Worm (Caenorhabditis elegans) whole organism, L4 larva: ENCODE results near the gene K02C4.5.

ENCODE experiments used
- F26F4.8 ChIP-seq: fragments of 200-800 bp; sonication (Bioruptor generic); conservative IDR thresholded peaks from 2 replicates; pipeline ENCODE4 v1.3.6; 2022; ENCODE audit warnings: missing genetic modification characterization, missing compliant biosample characterization
- T20F7.1 ChIP-seq: fragments of 200-800 bp; sonication (Bioruptor generic); optimal IDR thresholded peaks from 2 replicates; lab custom pipeline; 2018; ENCODE audit warnings: mild to moderate bottlenecking, missing genetic modification characterization, missing compliant biosample characterization
- Y105C5A.15 ChIP-seq: fragments of 200-800 bp; sonication (Bioruptor generic); IDR thresholded peaks from 2 replicates; pipeline ENCODE4 v1.3.6; 2022; ENCODE audit warnings: missing genetic modification characterization, missing compliant biosample characterization
- Y5F2A.4 ChIP-seq: fragments of 200-800 bp; sonication (Bioruptor generic); optimal IDR thresholded peaks from 2 replicates; lab custom pipeline; 2018; ENCODE audit warnings: mild to moderate bottlenecking, missing genetic modification characterization, missing compliant biosample characterization
- Y75B8A.6 ChIP-seq: fragments of 200-800 bp; sonication (Bioruptor generic); IDR thresholded peaks from 2 replicates; pipeline ENCODE4 v1.3.6; 2022; ENCODE audit warnings: missing genetic modification reagents, missing genetic modification characterization, missing compliant biosample characterization
- ZK337.2 ChIP-seq: fragments of 200-800 bp; sonication (Bioruptor generic); IDR thresholded peaks from 2 replicates; pipeline ENCODE4 v1.3.6; 2022; ENCODE audit warnings: missing genetic modification reagents, missing genetic modification characterization, missing compliant biosample characterization
- ZK546.5 ChIP-seq, 2 experiments: sonication (generic microtip); optimal IDR thresholded peaks; 2 replicates each; lab custom pipeline; 2017; ENCODE audit warnings: missing biosample characterization in 2 of 2, missing genetic modification characterization in 2 of 2
- aly-2 ChIP-seq: sonication (generic microtip); optimal IDR thresholded peaks from 2 replicates; lab custom pipeline; 2018; ENCODE audit warnings: missing biosample characterization, missing genetic modification characterization
- ceh-32 ChIP-seq: sonication (generic microtip); optimal IDR thresholded peaks from 2 replicates; lab custom pipeline; 2016; ENCODE audit warnings: mild to moderate bottlenecking, missing genetic modification characterization, missing compliant biosample characterization; ENCODE audit not compliant: poor library complexity
- ceh-62 ChIP-seq: sonication (generic microtip); optimal IDR thresholded peaks from 2 replicates; lab custom pipeline; 2017; ENCODE audit warnings: missing biosample characterization, missing genetic modification characterization
- daf-12 ChIP-seq: fragments of 150-350 bp; optimal IDR thresholded peaks from 2 replicates; lab custom pipeline; 2014; ENCODE audit warnings: missing biosample characterization, missing genetic modification reagents, missing genetic modification characterization
- daf-16 ChIP-seq, 3 experiments: sonication (generic microtip); optimal IDR thresholded peaks; 2 replicates each; lab custom pipeline; 2016 to 2017; ENCODE audit warnings: missing genetic modification characterization in 3 of 3, missing genetic modification reagents in 3 of 3, mild to moderate bottlenecking in 2 of 3, missing compliant biosample characterization in 2 of 3, missing biosample characterization in 1 of 3, moderate library complexity in 1 of 3
- daf-8 ChIP-seq: fragments of 200-800 bp; sonication (Bioruptor generic); IDR thresholded peaks from 2 replicates; pipeline ENCODE4 v1.3.6; 2022; ENCODE audit warnings: missing genetic modification characterization, missing compliant biosample characterization
- dmd-6 ChIP-seq: fragments of 200-800 bp; sonication (Bioruptor generic); IDR thresholded peaks from 2 replicates; pipeline ENCODE4 v1.3.6; 2022; ENCODE audit warnings: missing genetic modification reagents, missing genetic modification characterization, missing compliant biosample characterization
- dmd-8 ChIP-seq: fragments of 200-800 bp; sonication (Bioruptor generic); IDR thresholded peaks from 2 replicates; pipeline ENCODE4 v1.3.6; 2022; ENCODE audit warnings: missing genetic modification characterization, missing compliant biosample characterization
- duxl-1 ChIP-seq: sonication (generic microtip); optimal IDR thresholded peaks from 2 replicates; lab custom pipeline; 2016; ENCODE audit warnings: mild to moderate bottlenecking, missing genetic modification characterization, moderate library complexity, missing compliant biosample characterization; ENCODE audit not compliant: poor library complexity
- fkh-10 ChIP-seq: fragments of 150-350 bp; optimal IDR thresholded peaks from 2 replicates; lab custom pipeline; 2014; ENCODE audit warnings: missing biosample characterization, missing genetic modification reagents, missing genetic modification characterization
- fos-1 ChIP-seq: fragments of 150-350 bp; optimal IDR thresholded peaks from 2 replicates; lab custom pipeline; 2014; ENCODE audit warnings: missing biosample characterization, missing genetic modification characterization
- hif-1 ChIP-seq, 2 experiments: sonication (generic microtip); optimal IDR thresholded peaks; 2 replicates each; lab custom pipeline; 2016 to 2017; ENCODE audit warnings: missing compliant biosample characterization in 2 of 2, missing genetic modification characterization in 2 of 2, missing genetic modification reagents in 2 of 2, missing genotype in 2 of 2, mild to moderate bottlenecking in 1 of 2
- hlh-30 ChIP-seq: sonication (generic microtip); optimal IDR thresholded peaks from 2 replicates; lab custom pipeline; 2017; ENCODE audit warnings: antibody characterized with exemption, mild to moderate bottlenecking, missing genetic modification characterization, missing compliant biosample characterization; ENCODE audit not compliant: insufficient read depth
- hmg-1.1 ChIP-seq: fragments of 200-800 bp; sonication (Bioruptor generic); IDR thresholded peaks from 2 replicates; pipeline ENCODE4 v1.3.6; 2022; ENCODE audit warnings: missing genetic modification reagents, missing genetic modification characterization, missing compliant biosample characterization
- lin-1 ChIP-seq: fragments of 200-800 bp; sonication (Bioruptor generic); IDR thresholded peaks from 2 replicates; pipeline ENCODE4 v1.3.6; 2022; ENCODE audit warnings: missing genetic modification reagents, missing genetic modification characterization, missing compliant biosample characterization
- lin-29 ChIP-seq: fragments of 200-800 bp; sonication (Bioruptor generic); IDR thresholded peaks from 2 replicates; pipeline ENCODE4 v1.3.6; 2022; ENCODE audit warnings: missing genetic modification reagents, missing genetic modification characterization, missing compliant biosample characterization
- lsy-2 ChIP-seq, 2 experiments: fragments of 150-350 bp in 1 of 2; sonication (generic microtip) in 1 of 2; optimal IDR thresholded peaks; 2 replicates each; lab custom pipeline; 2014 to 2017; ENCODE audit warnings: missing biosample characterization in 2 of 2, missing genetic modification characterization in 2 of 2
- madf-5 ChIP-seq, 2 experiments: fragments of 200-800 bp; sonication (Bioruptor generic); IDR thresholded peaks; 2 replicates each; pipeline ENCODE4 v1.3.6; 2022; ENCODE audit warnings: missing compliant biosample characterization in 2 of 2, missing genetic modification characterization in 2 of 2
- mdl-1 ChIP-seq, 2 experiments: fragments of 150-350 bp in 1 of 2; sonication (generic microtip) in 1 of 2; optimal IDR thresholded peaks; 2 replicates each; lab custom pipeline; 2014 to 2017; ENCODE audit warnings: missing biosample characterization in 2 of 2, missing genetic modification characterization in 2 of 2
- mep-1 ChIP-seq: fragments of 150-350 bp; sonication (generic microtip); optimal IDR thresholded peaks from 3 replicates; lab custom pipeline; 2014; ENCODE audit warnings: missing biosample characterization, missing genetic modification characterization
- mes-2 ChIP-seq: sonication (generic microtip); optimal IDR thresholded peaks from 2 replicates; lab custom pipeline; 2016; ENCODE audit warnings: missing genotype, mild to moderate bottlenecking, missing genetic modification characterization, missing compliant biosample characterization; ENCODE audit not compliant: poor library complexity, severe bottlenecking
- mxl-2 ChIP-seq: fragments of 200-800 bp; sonication (Bioruptor generic); conservative IDR thresholded peaks from 2 replicates; pipeline ENCODE4 v1.3.6; 2022; ENCODE audit warnings: missing genetic modification reagents, missing genetic modification characterization, missing compliant biosample characterization
- nhr-10 ChIP-seq: fragments of 150-350 bp; optimal IDR thresholded peaks from 2 replicates; lab custom pipeline; 2014; ENCODE audit warnings: missing biosample characterization, missing genetic modification characterization
- nhr-11 ChIP-seq: fragments of 150-350 bp; optimal IDR thresholded peaks from 2 replicates; lab custom pipeline; 2014; ENCODE audit warnings: missing biosample characterization, missing genetic modification characterization
- nhr-111 ChIP-seq: fragments of 200-800 bp; sonication (Bioruptor generic); optimal IDR thresholded peaks from 2 replicates; lab custom pipeline; 2018; ENCODE audit warnings: mild to moderate bottlenecking, missing genetic modification characterization, missing compliant biosample characterization
- nhr-25 ChIP-seq: sonication (generic microtip); optimal IDR thresholded peaks from 2 replicates; lab custom pipeline; 2017; ENCODE audit warnings: missing genetic modification characterization, mild to moderate bottlenecking, missing compliant biosample characterization, antibody characterized with exemption, moderate library complexity, borderline replicate concordance; ENCODE audit not compliant: insufficient read depth
- nhr-42 ChIP-seq: fragments of 200-800 bp; sonication (Bioruptor generic); IDR thresholded peaks from 2 replicates; pipeline ENCODE4 v1.3.6; 2022; ENCODE audit warnings: missing genetic modification characterization, missing compliant biosample characterization
- nhr-48 ChIP-seq: sonication (generic microtip); optimal IDR thresholded peaks from 2 replicates; lab custom pipeline; 2016; ENCODE audit warnings: mild to moderate bottlenecking, missing genetic modification characterization, missing compliant biosample characterization
- nhr-6 ChIP-seq: fragments of 150-350 bp; optimal IDR thresholded peaks from 2 replicates; lab custom pipeline; 2014; ENCODE audit warnings: missing biosample characterization, missing genetic modification characterization
- php-3 ChIP-seq: fragments of 200-800 bp; sonication (Bioruptor generic); IDR thresholded peaks from 2 replicates; pipeline ENCODE4 v1.3.6; 2022; ENCODE audit warnings: missing genetic modification reagents, missing genetic modification characterization, missing compliant biosample characterization
- pqm-1 ChIP-seq: sonication (generic microtip); optimal IDR thresholded peaks from 2 replicates; lab custom pipeline; 2017; ENCODE audit warnings: missing biosample characterization, missing genetic modification characterization
- sdz-12 ChIP-seq: fragments of 200-800 bp; sonication (Bioruptor generic); optimal IDR thresholded peaks from 2 replicates; lab custom pipeline; 2018; ENCODE audit warnings: mild to moderate bottlenecking, missing genetic modification characterization, missing compliant biosample characterization
- set-16 ChIP-seq: fragments of 200-800 bp; sonication (Bioruptor generic); IDR thresholded peaks from 2 replicates; pipeline ENCODE4 v1.3.6; 2022; ENCODE audit warnings: missing genetic modification reagents, missing genetic modification characterization, missing compliant biosample characterization
- skn-1 ChIP-seq: fragments of 150-350 bp; optimal IDR thresholded peaks from 2 replicates; lab custom pipeline; 2014; ENCODE audit warnings: missing biosample characterization, missing genetic modification characterization
- snpc-1.2 ChIP-seq: fragments of 200-800 bp; sonication (Bioruptor generic); IDR thresholded peaks from 2 replicates; pipeline ENCODE4 v1.3.6; 2022; ENCODE audit warnings: missing genetic modification reagents, missing genetic modification characterization, missing compliant biosample characterization
- unc-130 ChIP-seq: sonication (generic microtip); optimal IDR thresholded peaks from 2 replicates; lab custom pipeline; 2016; ENCODE audit warnings: missing genetic modification reagents, missing genetic modification characterization, missing compliant biosample characterization
- unc-39 ChIP-seq: sonication (generic microtip); optimal IDR thresholded peaks from 2 replicates; lab custom pipeline; 2017; ENCODE audit warnings: missing biosample characterization, missing genetic modification characterization
- unc-62 ChIP-seq, 3 experiments: fragments of 150-350 bp in 1 of 3; sonication (generic microtip); optimal IDR thresholded peaks in 2 of 3; peaks in 1 of 3; 1 replicate in 1 of 3; 2 replicates in 2 of 3; lab custom pipeline; 2014 to 2017; ENCODE audit warnings: missing biosample characterization in 3 of 3, missing genetic modification characterization in 3 of 3, missing genetic modification reagents in 3 of 3, missing genotype in 1 of 3
- zag-1 ChIP-seq: fragments of 150-350 bp; optimal IDR thresholded peaks from 2 replicates; lab custom pipeline; 2014; ENCODE audit warnings: missing biosample characterization, missing genetic modification characterization
- zfp-2 ChIP-seq: sonication (generic microtip); optimal IDR thresholded peaks from 2 replicates; lab custom pipeline; 2016; ENCODE audit warnings: mild to moderate bottlenecking, missing genetic modification characterization, missing compliant biosample characterization
- zip-11 ChIP-seq: fragments of 200-800 bp; sonication (Bioruptor generic); IDR thresholded peaks from 2 replicates; pipeline ENCODE4 v1.3.6; 2022; ENCODE audit warnings: missing genetic modification characterization, missing compliant biosample characterization
- ztf-11 ChIP-seq: fragments of 150-350 bp; optimal IDR thresholded peaks from 2 replicates; lab custom pipeline; 2014; ENCODE audit warnings: missing biosample characterization, missing genetic modification characterization
- ztf-7 ChIP-seq: fragments of 150-350 bp; optimal IDR thresholded peaks from 2 replicates; lab custom pipeline; 2014; ENCODE audit warnings: missing biosample characterization, missing genetic modification characterization

Gene K02C4.5

DNA sequence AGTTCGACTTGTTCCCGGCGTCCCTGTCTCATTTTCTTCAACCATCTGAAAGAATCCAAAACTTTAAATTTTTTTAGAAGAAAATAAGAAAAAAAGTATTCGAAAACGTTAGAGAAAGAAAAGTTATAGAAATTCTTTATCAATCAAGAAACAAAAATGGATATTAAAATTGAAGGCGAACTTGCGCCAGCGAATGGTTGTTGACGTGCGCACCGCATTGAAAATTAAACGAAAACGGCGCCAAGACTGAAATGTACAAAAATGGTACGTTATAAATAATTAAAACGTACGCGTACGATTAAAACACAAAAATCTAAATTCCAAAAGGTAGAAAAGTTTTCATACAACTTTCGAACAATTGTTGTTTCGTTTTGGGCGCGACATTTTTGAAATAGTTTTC, 8.6 kb downstream of the K02C4.5 start, which contains the start of gene K02C4.3 (continued):
- TF ChIP-seq nhr-111 = no peak
- peak; percentile 51 for TF ChIP-seq nhr-6 (tag; lab: Kevin White, UChicago)
- no peak for TF ChIP-seq php-3 (GFP tag; lab: Robert Waterston, UW)
- TF ChIP-seq lsy-2 (tag; optimal IDR thresholded peaks at IDR 0.05; lab: Kevin White, UChicago) = peak in 1 of 2 experiments; percentile 86
- TF ChIP-seq lin-1 (GFP tag; lab: Robert Waterston, UW) = no peak
- TF ChIP-seq madf-5 (GFP tag; IDR thresholded peaks at IDR 0.05; lab: Robert Waterston, UW) = no peak
- TF ChIP-seq ceh-32 = no peak
- TF ChIP-seq nhr-25 (tag; lab: Kevin White, UChicago) = no peak
- no peak for TF ChIP-seq mxl-2 (GFP tag; lab: Robert Waterston, UW)
- no peak for TF ChIP-seq Y5F2A.4
- TF ChIP-seq ztf-7 (tag; lab: Kevin White, UChicago) = peak; percentile 10
- TF ChIP-seq Y75B8A.6 = no peak
- TF ChIP-seq snpc-1.2 (GFP tag; lab: Robert Waterston, UW) = no peak
- TF ChIP-seq hmg-1.1 (GFP tag; lab: Robert Waterston, UW) = 0 out of 2 replicates have a peak, but pooled peaks have one; percentile 13
- TF ChIP-seq unc-39 (tag; lab: Kevin White, UChicago) = no peak
- peak; percentile 42; the same call in 1 of the 2 replicates for TF ChIP-seq dmd-6
- TF ChIP-seq set-16 (GFP tag; lab: Robert Waterston, UW) = no peak
- TF ChIP-seq Y105C5A.15 (GFP tag; lab: Robert Waterston, UW) = no peak
- TF ChIP-seq mes-2 = peak; percentile 81
- no peak for TF ChIP-seq daf-8
- no peak for TF ChIP-seq dmd-8 (GFP tag; lab: Robert Waterston, UW)
- TF ChIP-seq ZK546.5 (tag; optimal IDR thresholded peaks at IDR 0.05; lab: Kevin White, UChicago) = no peak
- TF ChIP-seq mep-1 (tag; lab: Kevin White, UChicago) = peak; percentile 70
- TF ChIP-seq T20F7.1 (GFP tag; lab: Kevin White, UChicago) = peak; percentile 77
- TF ChIP-seq fkh-10 = peak; percentile 2
- peak; percentile 0 for TF ChIP-seq nhr-11 (tag; lab: Kevin White, UChicago)
- no peak for TF ChIP-seq mdl-1 (tag; optimal IDR thresholded peaks at IDR 0.05; lab: Kevin White, UChicago)
- TF ChIP-seq daf-12 (tag; lab: Kevin White, UChicago) = no peak
- no peak for TF ChIP-seq zfp-2 (tag; lab: Kevin White, UChicago)
- TF ChIP-seq nhr-48 (tag; lab: Kevin White, UChicago) = peak; percentile 23
- TF ChIP-seq unc-62 (GFP tag; optimal IDR thresholded peaks at IDR 0.05 in 1 of 2; lab: Kevin White, UChicago) = no peak
- no peak for TF ChIP-seq unc-62 (tag; optimal IDR thresholded peaks at IDR 0.05; lab: Kevin White, UChicago)
- no peak for TF ChIP-seq ceh-62
- TF ChIP-seq pqm-1 (tag; lab: Kevin White, UChicago) = no peak
- TF ChIP-seq duxl-1 = peak; percentile 54
- TF ChIP-seq nhr-10 (tag; lab: Kevin White, UChicago) = no peak
- no peak for TF ChIP-seq unc-130 (GFP tag; lab: Kevin White, UChicago)
- no peak for TF ChIP-seq ZK337.2
- TF ChIP-seq F26F4.8 (GFP tag; lab: Robert Waterston, UW) = no peak
- TF ChIP-seq zag-1 (tag; lab: Kevin White, UChicago) = no peak
- peak; percentile 42 for TF ChIP-seq hlh-30 (tag; lab: Kevin White, UChicago)
- TF ChIP-seq nhr-42 (GFP tag; lab: Robert Waterston, UW) = no peak
- TF ChIP-seq ztf-11 (tag; lab: Kevin White, UChicago) = no peak
- no peak for TF ChIP-seq sdz-12
- TF ChIP-seq fos-1 = no peak
- no peak for TF ChIP-seq lin-29 (GFP tag; lab: Robert Waterston, UW)
- TF ChIP-seq aly-2 (tag; lab: Kevin White, UChicago) = no peak
- TF ChIP-seq daf-16 (GFP tag; optimal IDR thresholded peaks at IDR 0.05; lab: Kevin White, UChicago) = no peak
- TF ChIP-seq daf-16 (tag; optimal IDR thresholded peaks at IDR 0.05; lab: Kevin White, UChicago) = no peak
- TF ChIP-seq hif-1 (tag; optimal IDR thresholded peaks at IDR 0.05; lab: Kevin White, UChicago) = no peak
- no peak for TF ChIP-seq zip-11
- no peak for TF ChIP-seq skn-1 (tag; lab: Kevin White, UChicago)
